Comparison of ENCODE assay signal across 1 worm cellular context in the genomic region with DNA sequence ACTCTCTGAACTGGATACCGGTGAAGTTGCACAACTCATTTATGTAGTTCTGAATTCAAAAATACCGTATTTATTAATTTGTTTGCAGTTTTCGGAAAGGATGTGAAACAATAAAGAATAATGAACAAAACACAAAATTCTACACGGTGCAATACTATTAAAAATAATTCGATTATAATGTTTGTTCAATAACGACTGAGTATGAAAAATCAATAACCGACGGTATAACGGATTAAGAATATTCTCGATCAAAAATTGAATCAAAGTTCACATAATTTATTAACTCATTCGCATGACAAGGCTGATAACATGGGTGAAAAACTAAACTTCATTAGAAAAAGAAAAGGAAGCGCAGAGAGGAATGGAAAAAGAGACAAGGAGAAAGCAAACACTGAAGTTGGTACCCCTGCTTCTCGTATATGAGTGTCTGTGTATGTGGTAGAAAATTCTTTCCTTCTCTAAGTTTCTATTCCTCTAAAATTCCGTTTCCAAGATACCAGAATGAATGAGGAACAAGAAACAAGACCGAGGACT.
TF ChIP-seq lines count a peak whose summit lies in the region.

A gene (minus strand): TSS at position 51 of the 534 bp plus-strand sequence.

TF ChIP-seq in whole organism, L4 larva, 104 proteins besides CTCF, POLR2A, EP300 and RAD21 (continued from another document):
- TF ChIP-seq ama-1 (optimal IDR thresholded peaks at IDR 0.05; lab: Kevin White, UChicago) (no peak), nhr-111 (GFP tag; optimal IDR thresholded peaks at IDR 0.05; lab: Kevin White, UChicago) (no peak), tag-97 (GFP tag; IDR thresholded peaks at IDR 0.05; lab: Robert Waterston, UW) (no peak), unc-62 (GFP tag; optimal IDR thresholded peaks at IDR 0.05 in 1 of 2; lab: Kevin White, UChicago) (peak in 1 of 2 experiments; percentile 10), unc-62 (tag; optimal IDR thresholded peaks at IDR 0.05; lab: Kevin White, UChicago) (no peak), Y75B8A.6 (GFP tag; IDR thresholded peaks at IDR 0.05; lab: Robert Waterston, UW) (no peak), dmd-6 (GFP tag; IDR thresholded peaks at IDR 0.05; lab: Robert Waterston, UW) (peak; percentile 50)
TF ChIP-seq in whole organism, L4 larva: peak in this region for 10.
